Worm (Caenorhabditis elegans) whole organism, young adult: ENCODE results near the gene unc-103.

Experiments
- B0336.3 ChIP-seq: fragments of 200-800 bp; sonication (Bioruptor generic); IDR thresholded peaks from 2 replicates; pipeline ENCODE4 v1.3.6; 2022; ENCODE audit warnings: missing genetic modification characterization, missing compliant biosample characterization
- F10E7.11 ChIP-seq: sonication (generic microtip); optimal IDR thresholded peaks from 2 replicates; lab custom pipeline; 2017; ENCODE audit warnings: mild to moderate bottlenecking, missing genetic modification characterization, moderate library complexity, missing compliant biosample characterization
- F33H1.4 ChIP-seq: fragments of 200-800 bp; sonication (Bioruptor generic); IDR thresholded peaks from 2 replicates; pipeline ENCODE4 v1.3.6; 2022; ENCODE audit warnings: missing genetic modification reagents, missing genetic modification characterization, missing compliant biosample characterization
- F39B2.1 ChIP-seq: fragments of 200-800 bp; sonication (Bioruptor generic); IDR thresholded peaks from 2 replicates; pipeline ENCODE4 v1.3.6; 2022; ENCODE audit warnings: missing genetic modification reagents, missing genetic modification characterization, missing compliant biosample characterization
- F57A8.1 ChIP-seq: fragments of 200-800 bp; sonication (Bioruptor generic); optimal IDR thresholded peaks from 2 replicates; lab custom pipeline; 2018; ENCODE audit warnings: mild to moderate bottlenecking, missing genetic modification characterization, moderate library complexity, missing compliant biosample characterization
- K11D2.4 ChIP-seq: fragments of 200-800 bp; sonication (Bioruptor generic); IDR thresholded peaks from 2 replicates; pipeline ENCODE4 v1.3.6; 2022; ENCODE audit warnings: missing genetic modification reagents, missing genetic modification characterization, missing compliant biosample characterization
- T07F8.4 ChIP-seq: sonication (generic microtip); optimal IDR thresholded peaks from 2 replicates; lab custom pipeline; 2016; ENCODE audit warnings: mild to moderate bottlenecking, missing genetic modification characterization, moderate library complexity, missing compliant biosample characterization
- T26A5.8 ChIP-seq: sonication (generic microtip); optimal IDR thresholded peaks from 2 replicates; lab custom pipeline; 2016; ENCODE audit warnings: missing genetic modification characterization, missing compliant biosample characterization
- Y53G8AR.9 ChIP-seq: fragments of 200-800 bp; sonication (Bioruptor generic); conservative IDR thresholded peaks from 2 replicates; pipeline ENCODE4 v1.3.6; 2022; ENCODE audit warnings: missing genetic modification reagents, missing genetic modification characterization, missing compliant biosample characterization
- Y56A3A.18 ChIP-seq: fragments of 200-800 bp; sonication (Bioruptor generic); IDR thresholded peaks from 2 replicates; pipeline ENCODE4 v1.3.6; 2022; ENCODE audit warnings: missing genetic modification reagents, missing genetic modification characterization, missing compliant biosample characterization
- Y67H2A.10 ChIP-seq: fragments of 200-800 bp; sonication (Bioruptor generic); conservative IDR thresholded peaks from 2 replicates; pipeline ENCODE4 v1.3.6; 2022; ENCODE audit warnings: missing genetic modification reagents, missing genetic modification characterization, missing compliant biosample characterization
- Y79H2A.3 ChIP-seq: fragments of 200-800 bp; sonication (Bioruptor generic); conservative IDR thresholded peaks from 2 replicates; pipeline ENCODE4 v1.3.6; 2022; ENCODE audit warnings: missing genetic modification reagents, missing genetic modification characterization, missing compliant biosample characterization
- Y95B8A.8 ChIP-seq: fragments of 200-800 bp; sonication (Bioruptor generic); IDR thresholded peaks from 2 replicates; pipeline ENCODE4 v1.3.6; 2022; ENCODE audit warnings: missing genetic modification reagents, missing genetic modification characterization, missing compliant biosample characterization
- akir-1 ChIP-seq: fragments of 200-800 bp; sonication (Bioruptor generic); optimal IDR thresholded peaks from 2 replicates; lab custom pipeline; 2018; ENCODE audit warnings: mild to moderate bottlenecking, missing genetic modification characterization, moderate library complexity, missing compliant biosample characterization
- ama-1 ChIP-seq, 3 experiments: fragments of 150-350 bp in 1 of 3; sonication (generic microtip) in 2 of 3; optimal IDR thresholded peaks; 2 replicates each; lab custom pipeline; 2014 to 2018; ENCODE audit warnings: missing biosample characterization in 2 of 3, missing genetic modification characterization in 2 of 3, missing genetic modification reagents in 2 of 3
- attf-6 ChIP-seq: fragments of 200-800 bp; sonication (Bioruptor generic); IDR thresholded peaks from 2 replicates; pipeline ENCODE4 v1.3.6; 2022; ENCODE audit warnings: missing genetic modification reagents, missing genetic modification characterization, missing compliant biosample characterization
- bed-1 ChIP-seq: fragments of 200-800 bp; sonication (Bioruptor generic); IDR thresholded peaks from 2 replicates; pipeline ENCODE4 v1.3.6; 2022; ENCODE audit warnings: missing genetic modification reagents, missing genetic modification characterization, missing compliant biosample characterization
- bed-2 ChIP-seq: fragments of 200-800 bp; sonication (Bioruptor generic); IDR thresholded peaks from 2 replicates; pipeline ENCODE4 v1.3.6; 2022; ENCODE audit warnings: missing genetic modification reagents, missing genetic modification characterization, missing compliant biosample characterization
- ceh-91 ChIP-seq: fragments of 200-800 bp; sonication (Bioruptor generic); IDR thresholded peaks from 2 replicates; pipeline ENCODE4 v1.3.6; 2022; ENCODE audit warnings: missing genetic modification reagents, missing genetic modification characterization, missing compliant biosample characterization
- die-1 ChIP-seq: sonication (generic microtip); optimal IDR thresholded peaks from 2 replicates; lab custom pipeline; 2016; ENCODE audit warnings: missing genotype, mild to moderate bottlenecking, missing genetic modification characterization, missing compliant biosample characterization
- dox-1 ChIP-seq: fragments of 200-800 bp; sonication (Bioruptor generic); IDR thresholded peaks from 2 replicates; pipeline ENCODE4 v1.3.6; 2022; ENCODE audit warnings: missing genetic modification reagents, missing genetic modification characterization, missing compliant biosample characterization
- egl-18 ChIP-seq: fragments of 200-800 bp; sonication (Bioruptor generic); IDR thresholded peaks from 2 replicates; pipeline ENCODE4 v1.3.6; 2022; ENCODE audit warnings: missing genetic modification reagents, missing genetic modification characterization, missing compliant biosample characterization
- hlh-12 ChIP-seq: sonication (generic microtip); optimal IDR thresholded peaks from 2 replicates; lab custom pipeline; 2016; ENCODE audit warnings: missing genetic modification characterization, missing compliant biosample characterization
- hrde-1 ChIP-seq: sonication (generic microtip); optimal IDR thresholded peaks from 2 replicates; lab custom pipeline; 2016; ENCODE audit warnings: missing genetic modification characterization, mild to moderate bottlenecking, missing compliant biosample characterization, moderate library complexity, missing genotype, missing genetic modification reagents, borderline replicate concordance
- let-526 ChIP-seq: fragments of 200-800 bp; sonication (Bioruptor generic); IDR thresholded peaks from 2 replicates; pipeline ENCODE4 v1.3.6; 2022; ENCODE audit warnings: missing genetic modification reagents, missing genetic modification characterization, missing compliant biosample characterization
- let-607 ChIP-seq, 2 experiments: fragments of 200-800 bp in 1 of 2; sonication (Bioruptor generic) in 1 of 2; sonication (generic microtip) in 1 of 2; optimal IDR thresholded peaks; 2 replicates each; lab custom pipeline; 2016 to 2018; ENCODE audit warnings: mild to moderate bottlenecking in 2 of 2, missing compliant biosample characterization in 2 of 2, missing genetic modification characterization in 2 of 2, moderate library complexity in 2 of 2, missing genotype in 1 of 2
- lin-35 ChIP-seq, 3 experiments: fragments of 150-350 bp in 2 of 3; sonication (generic microtip) in 1 of 3; optimal IDR thresholded peaks; 2 replicates each; lab custom pipeline; 2014 to 2018; ENCODE audit warnings: missing biosample characterization in 3 of 3, missing genetic modification characterization in 3 of 3, missing genetic modification reagents in 3 of 3
- lin-40 ChIP-seq: sonication (generic microtip); optimal IDR thresholded peaks from 2 replicates; lab custom pipeline; 2016; ENCODE audit warnings: missing genetic modification characterization, mild to moderate bottlenecking, missing compliant biosample characterization, missing genotype, missing genetic modification reagents
- lin-54 ChIP-seq: fragments of 200-800 bp; sonication (Bioruptor generic); optimal IDR thresholded peaks from 2 replicates; lab custom pipeline; 2018; ENCODE audit warnings: mild to moderate bottlenecking, missing genetic modification characterization, missing compliant biosample characterization
- lir-1 ChIP-seq: fragments of 200-800 bp; sonication (Bioruptor generic); conservative IDR thresholded peaks from 2 replicates; pipeline ENCODE4 v1.3.6; 2022; ENCODE audit warnings: missing genetic modification reagents, missing genetic modification characterization, missing compliant biosample characterization
- lsl-1 ChIP-seq: fragments of 200-800 bp; sonication (Bioruptor generic); optimal IDR thresholded peaks from 2 replicates; lab custom pipeline; 2018; ENCODE audit warnings: mild to moderate bottlenecking, missing genetic modification characterization, moderate library complexity, missing compliant biosample characterization
- lsy-27 ChIP-seq: sonication (generic microtip); optimal IDR thresholded peaks from 2 replicates; lab custom pipeline; 2017; ENCODE audit warnings: missing genetic modification characterization, mild to moderate bottlenecking, missing compliant biosample characterization, antibody characterized with exemption, missing genotype, borderline replicate concordance; ENCODE audit not compliant: insufficient read depth
- madf-3 ChIP-seq: fragments of 200-800 bp; sonication (Bioruptor generic); IDR thresholded peaks from 2 replicates; pipeline ENCODE4 v1.3.6; 2022; ENCODE audit warnings: missing genetic modification reagents, missing genetic modification characterization, missing compliant biosample characterization
- madf-8 ChIP-seq: fragments of 200-800 bp; sonication (Bioruptor generic); conservative IDR thresholded peaks from 2 replicates; pipeline ENCODE4 v1.3.6; 2022; ENCODE audit warnings: missing genetic modification reagents, missing genetic modification characterization, missing compliant biosample characterization
- nhr-120 ChIP-seq: fragments of 200-800 bp; sonication (Bioruptor generic); IDR thresholded peaks from 2 replicates; pipeline ENCODE4 v1.3.6; 2022; ENCODE audit warnings: missing genetic modification characterization, missing compliant biosample characterization
- nhr-27 ChIP-seq: fragments of 200-800 bp; sonication (Bioruptor generic); optimal IDR thresholded peaks from 2 replicates; lab custom pipeline; 2018; ENCODE audit warnings: mild to moderate bottlenecking, missing genetic modification characterization, moderate library complexity, missing compliant biosample characterization
- rec-8 ChIP-seq, 2 experiments: sonication (generic microtip); optimal IDR thresholded peaks; 2 replicates each; lab custom pipeline; 2016; ENCODE audit warnings: mild to moderate bottlenecking in 2 of 2, missing genetic modification characterization in 2 of 2, missing genetic modification reagents in 2 of 2, missing genotype in 2 of 2, missing biosample characterization in 1 of 2, missing compliant biosample characterization in 1 of 2, moderate library complexity in 1 of 2
- snpc-1.1 ChIP-seq: sonication (generic microtip); optimal IDR thresholded peaks from 2 replicates; lab custom pipeline; 2017; ENCODE audit warnings: missing genetic modification characterization, mild to moderate bottlenecking, missing compliant biosample characterization, antibody characterized with exemption, moderate library complexity, missing genotype, missing genetic modification reagents; ENCODE audit not compliant: insufficient read depth
- sptf-2 ChIP-seq: fragments of 200-800 bp; sonication (Bioruptor generic); optimal IDR thresholded peaks from 2 replicates; lab custom pipeline; 2018; ENCODE audit warnings: mild to moderate bottlenecking, missing genetic modification characterization, missing compliant biosample characterization
- tlf-1 ChIP-seq: fragments of 200-800 bp; sonication (Bioruptor generic); optimal IDR thresholded peaks from 2 replicates; lab custom pipeline; 2018; ENCODE audit warnings: mild to moderate bottlenecking, missing genetic modification characterization, missing compliant biosample characterization
- unc-62 ChIP-seq: fragments of 150-350 bp; optimal IDR thresholded peaks from 2 replicates; lab custom pipeline; 2014; ENCODE audit warnings: missing biosample characterization, missing genetic modification reagents, missing genetic modification characterization
- zfh-2 ChIP-seq: fragments of 200-800 bp; sonication (Bioruptor generic); conservative IDR thresholded peaks from 2 replicates; pipeline ENCODE4 v1.3.6; 2022; ENCODE audit warnings: missing genetic modification reagents, missing genetic modification characterization, missing compliant biosample characterization
- ztf-22 ChIP-seq: fragments of 200-800 bp; sonication (Bioruptor generic); optimal IDR thresholded peaks from 2 replicates; lab custom pipeline; 2018; ENCODE audit warnings: mild to moderate bottlenecking, missing genetic modification characterization, moderate library complexity, missing compliant biosample characterization

unc-103 gene

ce11 chrIII:4090773-4091172, 24.4 kb upstream of the unc-103 start, which contains the start of gene C03C10.2:
TSS of gene C03C10.2 (plus strand) at chrIII:4091073.
- TF ChIP-seq hlh-12 (tag; lab: Kevin White, UChicago) (no peak), T07F8.4 (tag; lab: Kevin White, UChicago) (no peak), let-607 (tag; optimal IDR thresholded peaks at IDR 0.05; lab: Kevin White, UChicago) (no peak), lin-35 (GFP tag; optimal IDR thresholded peaks at IDR 0.05; lab: Kevin White, UChicago) (no peak), snpc-1.1 (tag; lab: Kevin White, UChicago) (no peak), tlf-1 (GFP tag; lab: Kevin White, UChicago) (no peak), zfh-2 (GFP tag; lab: Robert Waterston, UW) (no peak), Y79H2A.3 (GFP tag; lab: Robert Waterston, UW) (no peak), Y95B8A.8 (GFP tag; lab: Robert Waterston, UW) (no peak), lsl-1 (no peak), T26A5.8 (tag; lab: Kevin White, UChicago) (no peak), nhr-27 (no peak), egl-18 (GFP tag; lab: Robert Waterston, UW) (no peak), F39B2.1 (GFP tag; lab: Robert Waterston, UW) (no peak)

- TF ChIP-seq ceh-91 (GFP tag; lab: Robert Waterston, UW) (no peak), F57A8.1 (GFP tag; lab: Kevin White, UChicago) (no peak), lin-35 (GFP tag; optimal IDR thresholded peaks at IDR 0.05; lab: Kevin White, UChicago) (no peak), Y95B8A.8 (GFP tag; lab: Robert Waterston, UW) (no peak), lir-1 (GFP tag; lab: Robert Waterston, UW) (no peak), bed-1 (GFP tag; lab: Robert Waterston, UW) (no peak), F10E7.11 (tag; lab: Kevin White, UChicago) (no peak)
Measured at ce11 chrIII:4092020-4092419, 23.2 kb upstream of the unc-103 start, which contains the start of gene C03C10.5. TSS of gene C03C10.5 (minus strand) at chrIII:4092120.

ce11 chrIII:4092962-4093361, 22.2 kb upstream of the unc-103 start:
- no peak for TF ChIP-seq lin-40 (tag; lab: Kevin White, UChicago)
- TF ChIP-seq madf-8 (GFP tag; lab: Robert Waterston, UW): no peak
- peak; percentile 61; the same call in 1 of the 2 replicates for TF ChIP-seq madf-3 (GFP tag; lab: Robert Waterston, UW)
- TF ChIP-seq B0336.3 (GFP tag; lab: Robert Waterston, UW): 0 out of 2 replicates have a peak, but pooled peaks have one; percentile 27
- TF ChIP-seq Y67H2A.10: no peak
- no peak for TF ChIP-seq lin-35 (GFP tag; optimal IDR thresholded peaks at IDR 0.05; lab: Kevin White, UChicago)
- TF ChIP-seq die-1 (tag; lab: Kevin White, UChicago): no peak
- TF ChIP-seq lsy-27 (tag; lab: Kevin White, UChicago): no peak
- TF ChIP-seq attf-6: no peak
- no peak for TF ChIP-seq unc-62 (GFP tag; lab: Kevin White, UChicago)
- TF ChIP-seq hrde-1 (tag; lab: Kevin White, UChicago): peak; percentile 27
- TF ChIP-seq nhr-120 (GFP tag; lab: Robert Waterston, UW): no peak
- TF ChIP-seq dox-1: no peak
- TF ChIP-seq K11D2.4 (GFP tag; lab: Robert Waterston, UW): no peak
- TF ChIP-seq ama-1 (optimal IDR thresholded peaks at IDR 0.05; lab: Kevin White, UChicago): no peak
- TF ChIP-seq ama-1 (GFP tag; optimal IDR thresholded peaks at IDR 0.05; lab: Kevin White, UChicago): no peak
- no peak for TF ChIP-seq ceh-91 (GFP tag; lab: Robert Waterston, UW)
- no peak for TF ChIP-seq snpc-1.1 (tag; lab: Kevin White, UChicago)
- TF ChIP-seq Y56A3A.18 (GFP tag; lab: Robert Waterston, UW): no peak
- peak; percentile 15; the same call in 1 of the 2 replicates for TF ChIP-seq F33H1.4 (GFP tag; lab: Robert Waterston, UW)
- TF ChIP-seq ztf-22 (GFP tag; lab: Kevin White, UChicago): no peak
- peak; percentile 40 for TF ChIP-seq lin-54 (GFP tag; lab: Kevin White, UChicago)
- TF ChIP-seq rec-8 (tag; optimal IDR thresholded peaks at IDR 0.05; lab: Kevin White, UChicago): no peak
- no peak for TF ChIP-seq akir-1
- no peak for TF ChIP-seq bed-2
- TF ChIP-seq lir-1 (GFP tag; lab: Robert Waterston, UW): no peak
- no peak for TF ChIP-seq let-526 (GFP tag; lab: Robert Waterston, UW)
- no peak for TF ChIP-seq sptf-2 (GFP tag; lab: Kevin White, UChicago)
- TF ChIP-seq Y53G8AR.9 (GFP tag; lab: Robert Waterston, UW): peak; percentile 49; the same call in 1 of the 2 replicates
